Fruit fly (Drosophila melanogaster): Measurements from ENCODE around the gene mIF2.

The mIF2 gene

dm6 chr3R:28556385-28556784 is 11.8 kb upstream of the mIF2 start (continued):
- TF ChIP-seq CG17612 (GFP tag; IDR thresholded peaks at IDR 0.05), result no peak
- TF ChIP-seq bowl (GFP tag; IDR thresholded peaks at IDR 0.05), result no peak
- no peak for TF ChIP-seq emc (GFP tag; optimal IDR thresholded peaks at IDR 0.05)
- TF ChIP-seq CG4328 (GFP tag; optimal IDR thresholded peaks at IDR 0.05), result peak; percentile 17
- TF ChIP-seq ind (GFP tag; optimal IDR thresholded peaks at IDR 0.05), result no peak
- peak; percentile 60; the same call in 1 of the 2 replicates for TF ChIP-seq chm (GFP tag; IDR thresholded peaks at IDR 0.05)
- TF ChIP-seq CG10209 (GFP tag; optimal IDR thresholded peaks at IDR 0.05), result peak; percentile 52
- TF ChIP-seq eve (GFP tag; optimal IDR thresholded peaks at IDR 0.05), result no peak
- TF ChIP-seq Neu2 (GFP tag; optimal IDR thresholded peaks at IDR 0.05; ENCODE audit: borderline replicate concordance), result no peak
- no peak for TF ChIP-seq Bgb (GFP tag; IDR thresholded peaks at IDR 0.05; ENCODE audit: partially characterized antibody)
- TF ChIP-seq CrebB (tag; optimal IDR thresholded peaks at IDR 0.05), result peak; percentile 4
- TF ChIP-seq CG8478 (optimal IDR thresholded peaks at IDR 0.05), result no peak
- no peak for TF ChIP-seq pnt (GFP tag; optimal IDR thresholded peaks at IDR 0.05)
- TF ChIP-seq CG8281 (tag; optimal IDR thresholded peaks at IDR 0.05), result peak; percentile 35
- no peak for TF ChIP-seq CG16779 (GFP tag; IDR thresholded peaks at IDR 0.05)
- no peak for TF ChIP-seq CG8924 (tag; optimal IDR thresholded peaks at IDR 0.05)
- no peak for TF ChIP-seq zen (tag; optimal IDR thresholded peaks at IDR 0.05)
- no peak for TF ChIP-seq Adf1 (GFP tag; IDR thresholded peaks at IDR 0.05)
- no peak for TF ChIP-seq ase (GFP tag; IDR thresholded peaks at IDR 0.05)
- no peak for TF ChIP-seq toy (GFP tag; IDR thresholded peaks at IDR 0.05)
- no peak for TF ChIP-seq tin (GFP tag; optimal IDR thresholded peaks at IDR 0.05)
- TF ChIP-seq gem (tag; optimal IDR thresholded peaks at IDR 0.05), result peak; percentile 35
- TF ChIP-seq exex (tag; optimal IDR thresholded peaks at IDR 0.05), result no peak
- TF ChIP-seq Drgx (GFP tag; IDR thresholded peaks at IDR 0.05), result no peak
- no peak for TF ChIP-seq gcm (GFP tag; optimal IDR thresholded peaks at IDR 0.05)
- TF ChIP-seq nerfin-2 (GFP tag; IDR thresholded peaks at IDR 0.05; ENCODE audit: partially characterized antibody), result no peak
- TF ChIP-seq D (optimal IDR thresholded peaks at IDR 0.05), result no peak
- TF ChIP-seq D (GFP tag; optimal IDR thresholded peaks at IDR 0.05), result peak; percentile 14
- TF ChIP-seq cg (GFP tag; optimal IDR thresholded peaks at IDR 0.05), result no peak
- TF ChIP-seq CG12236 (GFP tag; optimal IDR thresholded peaks at IDR 0.05), result no peak
- no peak for TF ChIP-seq CG6254 (GFP tag; optimal IDR thresholded peaks at IDR 0.05)
- no peak for TF ChIP-seq CG9609 (GFP tag; optimal IDR thresholded peaks at IDR 0.05)
- no peak for TF ChIP-seq Deaf1 (tag; optimal IDR thresholded peaks at IDR 0.05)
- no peak for TF ChIP-seq oc (tag; optimal IDR thresholded peaks at IDR 0.05)
- no peak for TF ChIP-seq jigr1 (GFP tag; IDR thresholded peaks at IDR 0.05)
- no peak for TF ChIP-seq cad (GFP tag; optimal IDR thresholded peaks at IDR 0.05)
- peak; percentile 25 for TF ChIP-seq sd (tag; optimal IDR thresholded peaks at IDR 0.05)
- TF ChIP-seq fd96Cb (tag; optimal IDR thresholded peaks at IDR 0.05), result no peak
- TF ChIP-seq btn (GFP tag; optimal IDR thresholded peaks at IDR 0.05), result no peak
- no peak for TF ChIP-seq fu2 (GFP tag; optimal IDR thresholded peaks at IDR 0.05)
- no peak for TF ChIP-seq CG13287 (GFP tag; IDR thresholded peaks at IDR 0.05; ENCODE audit: partially characterized antibody)
- TF ChIP-seq rib (GFP tag; IDR thresholded peaks at IDR 0.05), result no peak
- TF ChIP-seq ac (GFP tag; optimal IDR thresholded peaks at IDR 0.05), result no peak
- TF ChIP-seq wek (GFP tag; optimal IDR thresholded peaks at IDR 0.05), result peak; percentile 19
- no peak for TF ChIP-seq Gsc (GFP tag; IDR thresholded peaks at IDR 0.05)
- TF ChIP-seq Ptx1 (GFP tag; IDR thresholded peaks at IDR 0.05), result no peak
- TF ChIP-seq ci (GFP tag; IDR thresholded peaks at IDR 0.05), result no peak
- TF ChIP-seq CG10321 (GFP tag; IDR thresholded peaks at IDR 0.05), result no peak
- no peak for TF ChIP-seq vnd (GFP tag; IDR thresholded peaks at IDR 0.05; ENCODE audit: partially characterized antibody)
- TF ChIP-seq row (GFP tag; IDR thresholded peaks at IDR 0.05), result no peak
- no peak for TF ChIP-seq Oaz (GFP tag; IDR thresholded peaks at IDR 0.05)
- TF ChIP-seq Lhr (GFP tag; optimal IDR thresholded peaks at IDR 0.05), result no peak
- TF ChIP-seq CG2202 (tag; optimal IDR thresholded peaks at IDR 0.05), result peak; percentile 19

All from whole organism, embryonic.